Worm (Caenorhabditis elegans) whole organism, L1 larva: ENCODE data around the gene rde-1.

Source experiments
- C04F5.9 ChIP-seq: sonication (generic microtip); optimal IDR thresholded peaks from 2 replicates; lab custom pipeline; 2016; ENCODE audit warnings: missing genetic modification characterization, missing compliant biosample characterization
- C34B4.2 ChIP-seq: sonication (generic microtip); optimal IDR thresholded peaks from 2 replicates; lab custom pipeline; 2017; ENCODE audit warnings: mild to moderate bottlenecking, missing genetic modification characterization, missing compliant biosample characterization
- F16B12.6 ChIP-seq: fragments of 150-350 bp; optimal IDR thresholded peaks from 2 replicates; lab custom pipeline; 2014; ENCODE audit warnings: missing biosample characterization, missing genetic modification characterization
- alr-1 ChIP-seq: fragments of 200-800 bp; sonication (Bioruptor generic); optimal IDR thresholded peaks from 2 replicates; lab custom pipeline; 2018; ENCODE audit warnings: borderline replicate concordance, mild to moderate bottlenecking, missing genetic modification characterization, missing compliant biosample characterization
- aly-2 ChIP-seq: fragments of 150-350 bp; optimal IDR thresholded peaks from 2 replicates; lab custom pipeline; 2014; ENCODE audit warnings: missing biosample characterization, missing genetic modification characterization
- ama-1 ChIP-seq: fragments of 150-350 bp; optimal IDR thresholded peaks from 2 replicates; lab custom pipeline; 2014
- blmp-1 ChIP-seq: fragments of 150-350 bp; optimal IDR thresholded peaks from 2 replicates; lab custom pipeline; 2014; ENCODE audit warnings: missing biosample characterization, missing genetic modification characterization
- ceh-88 ChIP-seq: fragments of 200-800 bp; sonication (Bioruptor generic); IDR thresholded peaks from 2 replicates; pipeline ENCODE4 v1.3.6; 2022; ENCODE audit warnings: missing genetic modification characterization, missing compliant biosample characterization
- ceh-90 ChIP-seq: sonication (generic microtip); optimal IDR thresholded peaks from 2 replicates; lab custom pipeline; 2016; ENCODE audit warnings: missing genetic modification characterization, missing compliant biosample characterization
- ces-1 ChIP-seq: fragments of 150-350 bp; optimal IDR thresholded peaks from 2 replicates; lab custom pipeline; 2014; ENCODE audit warnings: missing biosample characterization, missing genetic modification reagents, missing genetic modification characterization
- dsc-1 ChIP-seq: sonication (generic microtip); optimal IDR thresholded peaks from 2 replicates; lab custom pipeline; 2016; ENCODE audit warnings: mild to moderate bottlenecking, missing genetic modification characterization, missing compliant biosample characterization
- efl-1 ChIP-seq, 4 experiments: fragments of 150-350 bp; optimal IDR thresholded peaks in 3 of 4; peaks in 1 of 4; 1 replicate in 1 of 4; 2 replicates in 3 of 4; lab custom pipeline; 2014; ENCODE audit warnings: missing biosample characterization in 2 of 4, missing genetic modification characterization in 2 of 4, missing genetic modification reagents in 2 of 4
- efl-3 ChIP-seq: fragments of 200-800 bp; sonication (Bioruptor generic); optimal IDR thresholded peaks from 2 replicates; lab custom pipeline; 2018; ENCODE audit warnings: mild to moderate bottlenecking, missing genetic modification characterization, missing compliant biosample characterization
- elt-3 ChIP-seq, 6 experiments: fragments of 150-350 bp in 1 of 6; sonication (generic microtip); optimal IDR thresholded peaks; 2 replicates each; lab custom pipeline; 2017 to 2018; ENCODE audit warnings: missing biosample characterization in 6 of 6, missing genetic modification characterization in 6 of 6, inconsistent platforms in 1 of 6
- fkh-10 ChIP-seq: sonication (generic microtip); optimal IDR thresholded peaks from 2 replicates; lab custom pipeline; 2017; ENCODE audit warnings: missing biosample characterization, missing genetic modification reagents, missing genetic modification characterization
- fkh-8 ChIP-seq: sonication (generic microtip); optimal IDR thresholded peaks from 2 replicates; lab custom pipeline; 2016; ENCODE audit warnings: mild to moderate bottlenecking, missing genetic modification characterization, missing compliant biosample characterization
- grh-1 ChIP-seq: fragments of 200-800 bp; sonication (Bioruptor generic); IDR thresholded peaks from 2 replicates; pipeline ENCODE4 v1.3.6; 2022; ENCODE audit warnings: missing genetic modification reagents, missing genetic modification characterization, missing compliant biosample characterization
- hpl-2 ChIP-seq: fragments of 150-350 bp; optimal IDR thresholded peaks from 2 replicates; lab custom pipeline; 2014; ENCODE audit warnings: missing biosample characterization, missing genetic modification reagents, missing genetic modification characterization
- irx-1 ChIP-seq: sonication (generic microtip); optimal IDR thresholded peaks from 2 replicates; lab custom pipeline; 2016; ENCODE audit warnings: missing genetic modification characterization, missing compliant biosample characterization
- isw-1 ChIP-seq: fragments of 200-800 bp; sonication (Bioruptor generic); IDR thresholded peaks from 2 replicates; pipeline ENCODE4 v1.3.6; 2022; ENCODE audit warnings: missing genetic modification characterization, missing compliant biosample characterization
- jun-1 ChIP-seq: fragments of 150-350 bp; optimal IDR thresholded peaks from 2 replicates; lab custom pipeline; 2014; ENCODE audit warnings: missing biosample characterization, missing genetic modification reagents, missing genetic modification characterization
- lin-14 ChIP-seq: fragments of 200-800 bp; sonication (Bioruptor generic); optimal IDR thresholded peaks from 2 replicates; lab custom pipeline; 2018; ENCODE audit warnings: mild to moderate bottlenecking, missing genetic modification characterization, moderate library complexity, missing compliant biosample characterization
- lin-15B ChIP-seq: fragments of 150-350 bp; sonication (generic microtip); optimal IDR thresholded peaks from 3 replicates; lab custom pipeline; 2014; ENCODE audit warnings: missing biosample characterization, missing genetic modification characterization
- lin-35 ChIP-seq, 2 experiments: fragments of 150-350 bp; optimal IDR thresholded peaks; 2 replicates each; lab custom pipeline; 2014; ENCODE audit warnings: missing biosample characterization in 2 of 2, missing genetic modification characterization in 2 of 2, missing genetic modification reagents in 2 of 2
- mab-9 ChIP-seq: fragments of 200-800 bp; sonication (Bioruptor generic); IDR thresholded peaks from 2 replicates; pipeline ENCODE4 v1.3.6; 2022; ENCODE audit warnings: missing genetic modification reagents, missing genetic modification characterization, missing compliant biosample characterization
- mdl-1 ChIP-seq, 2 experiments: fragments of 150-350 bp; optimal IDR thresholded peaks; 2 replicates each; lab custom pipeline; 2014 to 2017; ENCODE audit warnings: missing biosample characterization in 2 of 2, missing genetic modification characterization in 2 of 2, inconsistent platforms in 1 of 2
- mef-2 ChIP-seq: fragments of 150-350 bp; optimal IDR thresholded peaks from 2 replicates; lab custom pipeline; 2014; ENCODE audit warnings: missing biosample characterization, missing genetic modification characterization
- mep-1 ChIP-seq: fragments of 150-350 bp; optimal IDR thresholded peaks from 2 replicates; lab custom pipeline; 2014; ENCODE audit warnings: missing biosample characterization, missing genetic modification characterization
- nhr-28 ChIP-seq: fragments of 150-350 bp; optimal IDR thresholded peaks from 2 replicates; lab custom pipeline; 2014; ENCODE audit warnings: missing biosample characterization, missing genetic modification characterization
- nhr-47 ChIP-seq: sonication (generic microtip); optimal IDR thresholded peaks from 2 replicates; lab custom pipeline; 2016; ENCODE audit warnings: mild to moderate bottlenecking, missing genetic modification characterization, moderate library complexity, missing compliant biosample characterization
- nhr-77 ChIP-seq: fragments of 150-350 bp; optimal IDR thresholded peaks from 2 replicates; lab custom pipeline; 2014; ENCODE audit warnings: missing biosample characterization, missing genetic modification characterization
- nhr-84 ChIP-seq: sonication (generic microtip); optimal IDR thresholded peaks from 2 replicates; lab custom pipeline; 2017; ENCODE audit warnings: missing biosample characterization, missing genetic modification characterization
- nhr-90 ChIP-seq: sonication (generic microtip); optimal IDR thresholded peaks from 2 replicates; lab custom pipeline; 2016; ENCODE audit warnings: mild to moderate bottlenecking, missing genetic modification characterization, missing compliant biosample characterization; ENCODE audit not compliant: poor library complexity
- pax-3 ChIP-seq: fragments of 200-800 bp; sonication (Bioruptor generic); optimal IDR thresholded peaks from 2 replicates; lab custom pipeline; 2018; ENCODE audit warnings: mild to moderate bottlenecking, missing genetic modification characterization, moderate library complexity, missing compliant biosample characterization
- pqm-1 ChIP-seq: sonication (generic microtip); optimal IDR thresholded peaks from 3 replicates; lab custom pipeline; 2017; ENCODE audit warnings: missing biosample characterization, missing genetic modification characterization
- snpc-4 ChIP-seq: fragments of 150-350 bp; optimal IDR thresholded peaks from 2 replicates; lab custom pipeline; 2014; ENCODE audit warnings: missing biosample characterization, missing genetic modification characterization
- snu-23 ChIP-seq: sonication (generic microtip); optimal IDR thresholded peaks from 2 replicates; lab custom pipeline; 2016; ENCODE audit warnings: missing genetic modification characterization, missing compliant biosample characterization
- sptf-1 ChIP-seq: fragments of 150-350 bp; optimal IDR thresholded peaks from 2 replicates; lab custom pipeline; 2014; ENCODE audit warnings: missing biosample characterization, missing genetic modification characterization
- sup-37 ChIP-seq: fragments of 200-800 bp; sonication (Bioruptor generic); optimal IDR thresholded peaks from 2 replicates; lab custom pipeline; 2018; ENCODE audit warnings: mild to moderate bottlenecking, missing genetic modification characterization, missing compliant biosample characterization
- tlp-1 ChIP-seq: fragments of 150-350 bp; optimal IDR thresholded peaks from 2 replicates; lab custom pipeline; 2014; ENCODE audit warnings: missing biosample characterization, missing genetic modification characterization
- unc-98 ChIP-seq: fragments of 200-800 bp; sonication (Bioruptor generic); IDR thresholded peaks from 2 replicates; pipeline ENCODE4 v1.3.6; 2022; ENCODE audit warnings: missing genetic modification characterization, missing compliant biosample characterization
- xbp-1 ChIP-seq: sonication (generic microtip); optimal IDR thresholded peaks from 2 replicates; lab custom pipeline; 2016; ENCODE audit warnings: missing genetic modification characterization, missing compliant biosample characterization
- zag-1 ChIP-seq: fragments of 150-350 bp; optimal IDR thresholded peaks from 2 replicates; lab custom pipeline; 2014; ENCODE audit warnings: missing biosample characterization, missing genetic modification characterization
- zip-4 ChIP-seq: fragments of 200-800 bp; sonication (Bioruptor generic); optimal IDR thresholded peaks from 2 replicates; lab custom pipeline; 2018; ENCODE audit warnings: mild to moderate bottlenecking, missing genetic modification characterization, moderate library complexity, missing compliant biosample characterization
- ztf-4 ChIP-seq: fragments of 150-350 bp; optimal IDR thresholded peaks from 2 replicates; lab custom pipeline; 2014; ENCODE audit warnings: missing biosample characterization, missing genetic modification characterization

Gene rde-1

ce11 chrV:10019934-10020333 is 28.5 kb upstream of the rde-1 start (continued):
- TF ChIP-seq snpc-4 (tag; lab: Kevin White, UChicago) (no peak), pax-3 (tag; lab: Kevin White, UChicago) (no peak), C04F5.9 (tag; lab: Kevin White, UChicago) (no peak), xbp-1 (tag; lab: Kevin White, UChicago) (no peak), fkh-10 (GFP tag; lab: Kevin White, UChicago) (no peak), aly-2 (tag; lab: Kevin White, UChicago) (no peak), fkh-8 (tag; lab: Kevin White, UChicago) (peak; percentile 52), sup-37 (GFP tag; lab: Kevin White, UChicago) (no peak), nhr-90 (no peak), unc-98 (GFP tag; lab: Robert Waterston, UW) (no peak), hpl-2 (GFP tag; lab: Kevin White, UChicago) (no peak), zip-4 (GFP tag; lab: Kevin White, UChicago) (no peak), lin-15B (tag; lab: Kevin White, UChicago) (no peak), mdl-1 (tag; optimal IDR thresholded peaks at IDR 0.05; lab: Kevin White, UChicago) (peak in 1 of 2 experiments; percentile 25), nhr-84 (tag; lab: Kevin White, UChicago) (no peak), efl-3 (GFP tag; lab: Kevin White, UChicago) (no peak), mab-9 (no peak), efl-1 (optimal IDR thresholded peaks at IDR 0.05; lab: Kevin White, UChicago) (no peak), efl-1 (GFP tag; optimal IDR thresholded peaks at IDR 0.05 in 1 of 2; lab: Kevin White, UChicago) (no peak), tlp-1 (no peak), elt-3 (tag; optimal IDR thresholded peaks at IDR 0.05; lab: Kevin White, UChicago) (no peak), pqm-1 (tag; lab: Kevin White, UChicago) (no peak), ceh-90 (tag; lab: Kevin White, UChicago) (no peak), jun-1 (no peak), mef-2 (tag; lab: Kevin White, UChicago) (no peak), F16B12.6 (no peak), ama-1 (lab: Kevin White, UChicago) (no peak), isw-1 (GFP tag; lab: Robert Waterston, UW) (no peak), sptf-1 (tag; lab: Kevin White, UChicago) (no peak), lin-14 (GFP tag; lab: Kevin White, UChicago) (peak; percentile 74), grh-1 (no peak), snu-23 (GFP tag; lab: Kevin White, UChicago) (peak; percentile 38), irx-1 (tag; lab: Kevin White, UChicago) (no peak), alr-1 (tag; lab: Kevin White, UChicago) (no peak), zag-1 (tag; lab: Kevin White, UChicago) (no peak), lin-35 (GFP tag; optimal IDR thresholded peaks at IDR 0.05; lab: Kevin White, UChicago) (peak in 1 of 2 experiments; percentile 5), nhr-47 (tag; lab: Kevin White, UChicago) (no peak), C34B4.2 (tag; lab: Kevin White, UChicago) (no peak), dsc-1 (tag; lab: Kevin White, UChicago) (no peak), ces-1 (GFP tag; lab: Kevin White, UChicago) (no peak), mep-1 (tag; lab: Kevin White, UChicago) (no peak), nhr-77 (no peak), blmp-1 (no peak), ceh-88 (no peak), nhr-28 (tag; lab: Kevin White, UChicago) (no peak), ztf-4 (no peak)
